Fruit fly (Drosophila melanogaster) whole organism, embryonic: ENCODE data around the gene CG14840.

Experiments
- BEAF-32 ChIP-seq: fragments of 200-800 bp; sonication (Bioruptor generic); optimal IDR thresholded peaks from 3 replicates; lab custom pipeline; 2017; ENCODE audit warnings: missing biosample characterization, missing genetic modification characterization, mild to moderate bottlenecking, moderate library complexity, missing genetic modification reagents
- CG10366 ChIP-seq: fragments of 200-800 bp; sonication (Bioruptor generic); IDR thresholded peaks from 2 replicates; pipeline ENCODE4 v1.3.6; 2022; ENCODE audit warnings: missing biosample characterization, missing genetic modification characterization
- CG13894 ChIP-seq: fragments of 200-800 bp; sonication (Bioruptor generic); optimal IDR thresholded peaks from 3 replicates; lab custom pipeline; 2018; ENCODE audit warnings: missing biosample characterization, mild to moderate bottlenecking, missing genetic modification characterization, moderate library complexity
- CG15269 ChIP-seq: fragments of 200-800 bp; sonication (Bioruptor generic); optimal IDR thresholded peaks from 2 replicates; lab custom pipeline; 2018; ENCODE audit warnings: missing biosample characterization, mild to moderate bottlenecking, missing genetic modification characterization, moderate library complexity
- CG15514 ChIP-seq: fragments of 200-800 bp; sonication (Bioruptor generic); optimal IDR thresholded peaks from 3 replicates; lab custom pipeline; 2017; ENCODE audit warnings: missing biosample characterization, missing genetic modification characterization, mild to moderate bottlenecking, moderate library complexity, missing genetic modification reagents
- CG15601 ChIP-seq: fragments of 200-800 bp; sonication (Bioruptor generic); optimal IDR thresholded peaks from 3 replicates; lab custom pipeline; 2019; ENCODE audit warnings: missing biosample characterization, mild to moderate bottlenecking, missing genetic modification characterization, moderate library complexity
- CG16813 ChIP-seq: fragments of 200-800 bp; sonication (Bioruptor generic); IDR thresholded peaks from 3 replicates; pipeline ENCODE4 v1.3.6; 2022; ENCODE audit warnings: missing biosample characterization, missing genetic modification characterization; ENCODE audit not compliant: partially characterized antibody
- CG3281 ChIP-seq: fragments of 200-800 bp; sonication (Bioruptor generic); optimal IDR thresholded peaks from 3 replicates; lab custom pipeline; 2017; ENCODE audit warnings: missing biosample characterization, mild to moderate bottlenecking, missing genetic modification characterization
- CG3407 ChIP-seq: fragments of 200-800 bp; sonication (Bioruptor generic); optimal IDR thresholded peaks from 2 replicates; lab custom pipeline; 2018; ENCODE audit warnings: missing biosample characterization, mild to moderate bottlenecking, missing genetic modification characterization
- CG6254 ChIP-seq: fragments of 200-800 bp; sonication (Bioruptor generic); optimal IDR thresholded peaks from 3 replicates; lab custom pipeline; 2017; ENCODE audit warnings: mild to moderate bottlenecking, missing biosample characterization, missing genetic modification reagents, missing genetic modification characterization
- CG6272 ChIP-seq: fragments of 200-800 bp; sonication (Bioruptor generic); IDR thresholded peaks from 2 replicates; pipeline ENCODE4 v1.3.6; 2022; ENCODE audit warnings: missing biosample characterization, missing genetic modification characterization
- CG6689 ChIP-seq: fragments of 200-800 bp; sonication (Bioruptor generic); IDR thresholded peaks from 2 replicates; pipeline ENCODE4 v1.3.6; 2022; ENCODE audit warnings: missing biosample characterization, missing genetic modification characterization
- CG7987 ChIP-seq: fragments of 200-800 bp; sonication (Bioruptor generic); optimal IDR thresholded peaks from 2 replicates; lab custom pipeline; 2018; ENCODE audit warnings: missing biosample characterization, mild to moderate bottlenecking, missing genetic modification characterization, moderate library complexity
- CG8388 ChIP-seq: fragments of 200-800 bp; sonication (Bioruptor generic); optimal IDR thresholded peaks from 2 replicates; lab custom pipeline; 2019; ENCODE audit warnings: missing biosample characterization, mild to moderate bottlenecking, missing genetic modification characterization, moderate library complexity
- CG9932 ChIP-seq: fragments of 200-800 bp; sonication (Bioruptor generic); IDR thresholded peaks from 2 replicates; pipeline ENCODE4 v1.3.6; 2022; ENCODE audit warnings: missing biosample characterization, missing genetic modification characterization
- Dip3 ChIP-seq: fragments of 200-800 bp; sonication (Bioruptor generic); optimal IDR thresholded peaks from 3 replicates; lab custom pipeline; 2016; ENCODE audit warnings: missing biosample characterization, missing genetic modification characterization
- E2f2 ChIP-seq: fragments of 200-800 bp; sonication (Bioruptor generic); IDR thresholded peaks from 2 replicates; pipeline ENCODE4 v1.3.6; 2022; ENCODE audit warnings: missing biosample characterization, missing genetic modification characterization
- Elba2 ChIP-seq: fragments of 200-800 bp; sonication (Bioruptor generic); optimal IDR thresholded peaks from 3 replicates; lab custom pipeline; 2016; ENCODE audit warnings: missing biosample characterization, missing genetic modification characterization
- Lpt ChIP-seq: fragments of >200 bp; optimal IDR thresholded peaks from 2 replicates; lab custom pipeline; 2018; ENCODE audit warnings: missing biosample characterization, missing genetic modification characterization
- Meics ChIP-seq: fragments of 200-800 bp; sonication (Bioruptor generic); optimal IDR thresholded peaks from 2 replicates; lab custom pipeline; 2017; ENCODE audit warnings: missing biosample characterization, mild to moderate bottlenecking, missing genetic modification characterization
- Mes4 ChIP-seq: fragments of 200-800 bp; sonication (Bioruptor generic); optimal IDR thresholded peaks from 2 replicates; lab custom pipeline; 2016; ENCODE audit warnings: missing biosample characterization, missing genetic modification characterization
- Sry-β ChIP-seq: fragments of 200-800 bp; sonication (Bioruptor generic); optimal IDR thresholded peaks from 2 replicates; lab custom pipeline; 2018; ENCODE audit warnings: missing biosample characterization, mild to moderate bottlenecking, missing genetic modification characterization, moderate library complexity
- ac ChIP-seq: fragments of 200-800 bp; sonication (Bioruptor generic); optimal IDR thresholded peaks from 3 replicates; lab custom pipeline; 2017; ENCODE audit warnings: missing biosample characterization, mild to moderate bottlenecking, missing genetic modification characterization
- al ChIP-seq: fragments of 200-800 bp; sonication (Bioruptor generic); IDR thresholded peaks from 2 replicates; pipeline ENCODE4 v1.3.6; 2022; ENCODE audit warnings: missing biosample characterization, missing genetic modification characterization
- ap ChIP-seq: fragments of 200-800 bp; sonication (Bioruptor generic); IDR thresholded peaks from 2 replicates; pipeline ENCODE4 v1.3.6; 2022; ENCODE audit warnings: missing biosample characterization, missing genetic modification characterization
- cwo ChIP-seq: fragments of 200-800 bp; sonication (Bioruptor generic); optimal IDR thresholded peaks from 3 replicates; lab custom pipeline; 2017; ENCODE audit warnings: missing biosample characterization, missing genetic modification characterization, mild to moderate bottlenecking, moderate library complexity, missing genetic modification reagents
- dysf ChIP-seq: fragments of 200-800 bp; sonication (Bioruptor generic); IDR thresholded peaks from 3 replicates; pipeline ENCODE4 v1.3.6; 2022; ENCODE audit warnings: missing biosample characterization, missing genetic modification characterization
- fd3F ChIP-seq: fragments of 200-800 bp; sonication (Bioruptor generic); optimal IDR thresholded peaks from 2 replicates; lab custom pipeline; 2018; ENCODE audit warnings: missing biosample characterization, mild to moderate bottlenecking, missing genetic modification characterization, moderate library complexity
- gro ChIP-seq: fragments of 200-800 bp; sonication (Bioruptor generic); optimal IDR thresholded peaks from 2 replicates; lab custom pipeline; 2016; ENCODE audit warnings: missing biosample characterization, missing genetic modification characterization
- hkb ChIP-seq, 2 experiments: fragments of 200-800 bp in 1 of 2; fragments of >200 bp in 1 of 2; sonication (Bioruptor generic) in 1 of 2; IDR thresholded peaks in 1 of 2; optimal IDR thresholded peaks in 1 of 2; 2 replicates each; pipeline versions ENCODE4 v1.3.6 to Lab custom; 2017 to 2022; ENCODE audit warnings: missing biosample characterization in 1 of 2, missing genetic modification characterization in 1 of 2
- kah ChIP-seq: fragments of 200-800 bp; sonication (Bioruptor generic); optimal IDR thresholded peaks from 2 replicates; lab custom pipeline; 2018; ENCODE audit warnings: missing biosample characterization, mild to moderate bottlenecking, missing genetic modification characterization
- knrl ChIP-seq: fragments of 200-800 bp; sonication (Bioruptor generic); IDR thresholded peaks from 3 replicates; pipeline ENCODE4 v1.3.6; 2022; ENCODE audit warnings: missing biosample characterization, missing genetic modification characterization; ENCODE audit not compliant: partially characterized antibody
- lilli ChIP-seq: fragments of 200-800 bp; sonication (Bioruptor generic); optimal IDR thresholded peaks from 3 replicates; lab custom pipeline; 2016; ENCODE audit warnings: missing biosample characterization, missing genetic modification characterization
- org-1 ChIP-seq: fragments of 200-800 bp; sonication (Bioruptor generic); optimal IDR thresholded peaks from 2 replicates; lab custom pipeline; 2017; ENCODE audit warnings: missing biosample characterization, missing genetic modification characterization
- peb ChIP-seq: fragments of 200-800 bp; sonication (Bioruptor generic); IDR thresholded peaks from 2 replicates; pipeline ENCODE4 v1.3.6; 2022; ENCODE audit warnings: missing biosample characterization, missing genetic modification characterization
- pzg ChIP-seq: fragments of 200-800 bp; sonication (Bioruptor generic); optimal IDR thresholded peaks from 3 replicates; lab custom pipeline; 2018; ENCODE audit warnings: missing biosample characterization, mild to moderate bottlenecking, missing genetic modification characterization, moderate library complexity
- scrt ChIP-seq: fragments of 200-800 bp; sonication (Bioruptor generic); optimal IDR thresholded peaks from 2 replicates; lab custom pipeline; 2018; ENCODE audit warnings: missing biosample characterization, mild to moderate bottlenecking, missing genetic modification characterization, moderate library complexity
- slbo ChIP-seq: fragments of 200-800 bp; sonication (Bioruptor generic); IDR thresholded peaks from 2 replicates; pipeline ENCODE4 v1.3.6; 2022; ENCODE audit warnings: missing biosample characterization, missing genetic modification characterization
- tio ChIP-seq: fragments of 200-800 bp; sonication (Bioruptor generic); optimal IDR thresholded peaks from 2 replicates; lab custom pipeline; 2017; ENCODE audit warnings: missing biosample characterization, missing genetic modification characterization, inconsistent platforms
- toy ChIP-seq: fragments of 200-800 bp; sonication (Bioruptor generic); IDR thresholded peaks from 2 replicates; pipeline ENCODE4 v1.3.6; 2022; ENCODE audit warnings: missing biosample characterization, missing genetic modification characterization
- twi ChIP-seq: fragments of 200-800 bp; optimal IDR thresholded peaks from 2 replicates; lab custom pipeline; 2019; ENCODE audit warnings: missing biosample characterization, mild to moderate bottlenecking, missing genetic modification characterization, moderate library complexity
- wor ChIP-seq: fragments of 200-800 bp; sonication (Bioruptor generic); IDR thresholded peaks from 2 replicates; pipeline ENCODE4 v1.3.6; 2022; ENCODE audit warnings: missing biosample characterization, missing genetic modification characterization
- zfh1 ChIP-seq: fragments of 200-800 bp; sonication (Bioruptor generic); IDR thresholded peaks from 3 replicates; pipeline ENCODE4 v1.3.6; 2022; ENCODE audit warnings: missing biosample characterization, missing genetic modification characterization
- zfh2 ChIP-seq: fragments of 200-800 bp; sonication (Bioruptor generic); optimal IDR thresholded peaks from 2 replicates; lab custom pipeline; 2016; ENCODE audit warnings: missing biosample characterization, missing genetic modification characterization

CG14840 gene

dm6 chr3R:14286320-14287190 lies 25.5 kb upstream of the CG14840 start, which contains the start of gene trx (continued):
- peak; percentile 99 for TF ChIP-seq pzg (GFP tag; lab: Kevin White, UChicago)
- TF ChIP-seq ap (GFP tag; lab: Robert Waterston, UW): no peak
- no peak for TF ChIP-seq Mes4 (GFP tag; lab: Kevin White, UChicago)
- TF ChIP-seq kah: peak; percentile 11
- no peak for TF ChIP-seq CG7987
- no peak for TF ChIP-seq slbo (GFP tag; lab: Robert Waterston, UW)
- no peak for TF ChIP-seq fd3F (GFP tag; lab: Kevin White, UChicago)
- no peak for TF ChIP-seq CG6254 (GFP tag; lab: Kevin White, UChicago)
- no peak for TF ChIP-seq knrl (GFP tag; lab: Robert Waterston, UW)
- no peak for TF ChIP-seq org-1 (GFP tag; lab: Kevin White, UChicago)
- peak; percentile 29 for TF ChIP-seq CG15601 (tag; lab: Kevin White, UChicago)
- no peak for TF ChIP-seq Dip3
- TF ChIP-seq Sry-β (GFP tag; lab: Kevin White, UChicago): no peak
- TF ChIP-seq CG9932 (GFP tag; lab: Robert Waterston, UW): no peak
- no peak for TF ChIP-seq tio (GFP tag; lab: Kevin White, UChicago)
- peak; percentile 68 for TF ChIP-seq CG15514 (GFP tag; lab: Kevin White, UChicago)
- TF ChIP-seq twi: peak; percentile 2
- TF ChIP-seq wor (GFP tag; lab: Robert Waterston, UW): no peak
- TF ChIP-seq lilli (GFP tag; lab: Kevin White, UChicago): no peak
- TF ChIP-seq toy (GFP tag; lab: Robert Waterston, UW): no peak
- TF ChIP-seq CG13894 (tag; lab: Kevin White, UChicago): peak; percentile 46
- no peak for TF ChIP-seq Lpt (GFP tag; lab: Kevin White, UChicago)
- peak; percentile 47 for TF ChIP-seq BEAF-32
- TF ChIP-seq CG3281 (GFP tag; lab: Kevin White, UChicago): no peak
- TF ChIP-seq gro: peak; percentile 65
- no peak for TF ChIP-seq CG10366 (GFP tag; lab: Robert Waterston, UW)
- TF ChIP-seq peb: no peak
- TF ChIP-seq dysf (GFP tag; lab: Robert Waterston, UW): no peak
- no peak for TF ChIP-seq cwo (GFP tag; lab: Kevin White, UChicago)
- no peak for TF ChIP-seq scrt (GFP tag; lab: Kevin White, UChicago)
- TF ChIP-seq ac: no peak
- TF ChIP-seq al (GFP tag; lab: Robert Waterston, UW): no peak
- no peak for TF ChIP-seq CG15269 (tag; lab: Kevin White, UChicago)
- TF ChIP-seq Elba2 (GFP tag; lab: Kevin White, UChicago): peak; percentile 43
- no peak for TF ChIP-seq E2f2 (GFP tag; lab: Robert Waterston, UW)
- no peak for TF ChIP-seq CG6272 (GFP tag; lab: Robert Waterston, UW)
- no peak for TF ChIP-seq CG6689
- TF ChIP-seq zfh2 (GFP tag; lab: Kevin White, UChicago): peak; percentile 4
- no peak for TF ChIP-seq CG8388
- TF ChIP-seq zfh1 (GFP tag; lab: Robert Waterston, UW): no peak
- TF ChIP-seq hkb (optimal IDR thresholded peaks at IDR 0.05; lab: Kevin White, UChicago): peak; percentile 38
- TF ChIP-seq hkb (GFP tag; IDR thresholded peaks at IDR 0.05; lab: Robert Waterston, UW): no peak
- no peak for TF ChIP-seq CG3407 (GFP tag; lab: Kevin White, UChicago)
- no peak for TF ChIP-seq CG16813 (GFP tag; lab: Robert Waterston, UW)
- no peak for TF ChIP-seq Meics
